Fruit fly (Drosophila melanogaster): ENCODE measurements around the gene sstn.

The sstn gene

DNA sequence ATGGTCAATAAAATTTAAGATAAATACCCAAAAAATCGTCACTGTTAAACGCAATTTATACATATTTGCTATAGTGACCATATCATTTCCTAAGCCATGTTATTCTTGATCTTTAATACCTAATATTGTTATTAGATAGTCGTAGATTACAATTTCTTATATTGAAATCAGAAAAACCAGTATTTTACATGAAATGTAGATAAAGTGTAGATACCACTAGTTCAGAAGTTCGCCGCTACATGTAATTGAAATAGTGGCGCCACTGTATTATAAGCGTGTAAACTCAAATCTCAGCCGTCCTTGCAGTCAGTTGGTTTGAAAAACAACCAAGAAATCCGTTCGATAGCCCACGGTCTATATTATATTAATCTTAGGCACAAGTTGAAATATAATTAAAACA, 46.4 kb downstream of the sstn start (continued):
- TF ChIP-seq Opbp (GFP tag; IDR thresholded peaks at IDR 0.05; ENCODE audit: partially characterized antibody) (0 out of 3 replicates have a peak, but pooled peaks have one; percentile 39), lmd (GFP tag; IDR thresholded peaks at IDR 0.05) (no peak), CG14965 (GFP tag; optimal IDR thresholded peaks at IDR 0.05; ENCODE audit: borderline replicate concordance) (no peak), Hr51 (GFP tag; optimal IDR thresholded peaks at IDR 0.05) (peak in 1 of 2 experiments; percentile 14), Hr3 (GFP tag; optimal IDR thresholded peaks at IDR 0.05) (no peak), Hmr (GFP tag; optimal IDR thresholded peaks at IDR 0.05) (no peak), hb (GFP tag; IDR thresholded peaks at IDR 0.05; ENCODE audit: partially characterized antibody) (no peak), Chrac-16 (GFP tag; optimal IDR thresholded peaks at IDR 0.05) (no peak), her (GFP tag; optimal IDR thresholded peaks at IDR 0.05) (no peak), sd (tag; optimal IDR thresholded peaks at IDR 0.05) (no peak), otp (GFP tag; IDR thresholded peaks at IDR 0.05) (no peak), CG12104 (GFP tag; optimal IDR thresholded peaks at IDR 0.05) (no peak), CG11695 (GFP tag; IDR thresholded peaks at IDR 0.05) (no peak), Dll (GFP tag; IDR thresholded peaks at IDR 0.05; ENCODE audit: partially characterized antibody) (no peak), CkIIα-i1 (GFP tag; IDR thresholded peaks at IDR 0.05) (no peak), Jarid2 (GFP tag; optimal IDR thresholded peaks at IDR 0.05) (no peak), Gug (GFP tag; IDR thresholded peaks at IDR 0.05) (no peak), hkb (optimal IDR thresholded peaks at IDR 0.05) (no peak), hkb (GFP tag; IDR thresholded peaks at IDR 0.05) (no peak), Xrp1 (GFP tag; IDR thresholded peaks at IDR 0.05) (no peak), Nf-YB (GFP tag; optimal IDR thresholded peaks at IDR 0.05) (no peak), Pdp1 (GFP tag; optimal IDR thresholded peaks at IDR 0.05) (no peak), Dek (tag; optimal IDR thresholded peaks at IDR 0.05) (no peak), amos (GFP tag; IDR thresholded peaks at IDR 0.05; ENCODE audit: partially characterized antibody) (peak; percentile 73), kay (GFP tag; optimal IDR thresholded peaks at IDR 0.05) (no peak), CG17361 (GFP tag; IDR thresholded peaks at IDR 0.05) (0 out of 3 replicates have a peak, but pooled peaks have one; percentile 10), Atf-2 (GFP tag; optimal IDR thresholded peaks at IDR 0.05) (no peak), CG31388 (GFP tag; optimal IDR thresholded peaks at IDR 0.05) (no peak), knrl (GFP tag; IDR thresholded peaks at IDR 0.05; ENCODE audit: partially characterized antibody) (peak; percentile 50; the same call in 2 of the 3 replicates), CG11398 (GFP tag; optimal IDR thresholded peaks at IDR 0.05) (no peak), Poxn (GFP tag; IDR thresholded peaks at IDR 0.05) (no peak), ara (GFP tag; IDR thresholded peaks at IDR 0.05) (0 out of 2 replicates have a peak, but pooled peaks have one; percentile 5), CG15073 (GFP tag; optimal IDR thresholded peaks at IDR 0.05) (no peak), Mrtf (GFP tag; IDR thresholded peaks at IDR 0.05) (no peak; the same call in 2 of the 3 replicates), CG17912 (GFP tag; optimal IDR thresholded peaks at IDR 0.05) (no peak), Dbx (GFP tag; IDR thresholded peaks at IDR 0.05) (no peak), esg (GFP tag; conservative IDR thresholded peaks at IDR 0.05) (no peak), TFAM (GFP tag; optimal IDR thresholded peaks at IDR 0.05) (no peak), CG4404 (GFP tag; IDR thresholded peaks at IDR 0.05) (no peak), Scr (GFP tag; IDR thresholded peaks at IDR 0.05; ENCODE audit: partially characterized antibody) (no peak), gt (GFP tag; IDR thresholded peaks at IDR 0.05) (no peak), CG1602 (GFP tag; optimal IDR thresholded peaks at IDR 0.05) (no peak), CG14710 (tag; optimal IDR thresholded peaks at IDR 0.05) (no peak), az2 (GFP tag; optimal IDR thresholded peaks at IDR 0.05) (peak; percentile 7), CG34376 (GFP tag; optimal IDR thresholded peaks at IDR 0.05) (no peak), Lim3 (GFP tag; IDR thresholded peaks at IDR 0.05) (no peak), CG2678 (tag; optimal IDR thresholded peaks at IDR 0.05) (no peak), CG13123 (GFP tag; optimal IDR thresholded peaks at IDR 0.05) (no peak), slbo (GFP tag; IDR thresholded peaks at IDR 0.05) (peak; percentile 23; the same call in 1 of the 2 replicates), sob (GFP tag; IDR thresholded peaks at IDR 0.05) (no peak), CG8944 (GFP tag; optimal IDR thresholded peaks at IDR 0.05) (no peak), grau (tag; optimal IDR thresholded peaks at IDR 0.05) (peak; percentile 11)
